Fruit fly (Drosophila melanogaster) whole organism, embryonic: ENCODE results near the gene Osi6.

Experiments
- Blimp-1 ChIP-seq: fragments of 200-800 bp; sonication (Bioruptor generic); optimal IDR thresholded peaks from 3 replicates; lab custom pipeline; 2018; ENCODE audit warnings: missing biosample characterization, missing genetic modification characterization, mild to moderate bottlenecking, moderate library complexity, missing genetic modification reagents
- BtbVII ChIP-seq: fragments of 200-800 bp; sonication (Bioruptor generic); optimal IDR thresholded peaks from 3 replicates; lab custom pipeline; 2017; ENCODE audit warnings: missing biosample characterization, mild to moderate bottlenecking, missing genetic modification characterization
- CG1024 ChIP-seq: fragments of 200-800 bp; sonication (Bioruptor generic); IDR thresholded peaks from 2 replicates; pipeline ENCODE4 v1.3.6; 2022; ENCODE audit warnings: missing biosample characterization, missing genetic modification characterization
- CG12236 ChIP-seq: fragments of 200-800 bp; sonication (Bioruptor generic); optimal IDR thresholded peaks from 2 replicates; lab custom pipeline; 2016; ENCODE audit warnings: missing biosample characterization, missing genetic modification characterization
- CG13775 ChIP-seq: fragments of 200-800 bp; sonication (Bioruptor generic); optimal IDR thresholded peaks from 3 replicates; lab custom pipeline; 2017; ENCODE audit warnings: missing biosample characterization, mild to moderate bottlenecking, missing genetic modification characterization
- CG13894 ChIP-seq: fragments of 200-800 bp; sonication (Bioruptor generic); optimal IDR thresholded peaks from 3 replicates; lab custom pipeline; 2018; ENCODE audit warnings: missing biosample characterization, mild to moderate bottlenecking, missing genetic modification characterization, moderate library complexity
- CG15073 ChIP-seq: fragments of 200-800 bp; sonication (Bioruptor generic); optimal IDR thresholded peaks from 2 replicates; lab custom pipeline; 2016; ENCODE audit warnings: missing biosample characterization, missing genetic modification characterization
- CG1529 ChIP-seq: fragments of 200-800 bp; sonication (Bioruptor generic); optimal IDR thresholded peaks from 3 replicates; lab custom pipeline; 2018; ENCODE audit warnings: missing biosample characterization, missing genetic modification characterization
- CG17361 ChIP-seq: fragments of 200-800 bp; sonication (Bioruptor generic); IDR thresholded peaks from 3 replicates; pipeline ENCODE4 v1.3.6; 2022; ENCODE audit warnings: missing biosample characterization, missing genetic modification characterization
- CG17385 ChIP-seq: fragments of 200-800 bp; sonication (Bioruptor generic); optimal IDR thresholded peaks from 3 replicates; lab custom pipeline; 2018; ENCODE audit warnings: missing biosample characterization, mild to moderate bottlenecking, missing genetic modification characterization
- CG2712 ChIP-seq: fragments of 200-800 bp; optimal IDR thresholded peaks from 3 replicates; lab custom pipeline; 2019; ENCODE audit warnings: missing biosample characterization, mild to moderate bottlenecking, missing genetic modification characterization, moderate library complexity
- CG30431 ChIP-seq: fragments of 200-800 bp; sonication (Bioruptor generic); optimal IDR thresholded peaks from 2 replicates; lab custom pipeline; 2017; ENCODE audit warnings: missing biosample characterization, missing genetic modification characterization
- CG31388 ChIP-seq: fragments of 200-800 bp; sonication (Bioruptor generic); optimal IDR thresholded peaks from 2 replicates; lab custom pipeline; 2016; ENCODE audit warnings: missing biosample characterization, missing genetic modification characterization
- CG4730 ChIP-seq: fragments of 200-800 bp; sonication (Bioruptor generic); IDR thresholded peaks from 2 replicates; pipeline ENCODE4 v1.3.6; 2022; ENCODE audit warnings: missing biosample characterization, missing genetic modification characterization
- CG4854 ChIP-seq: fragments of 200-800 bp; sonication (Bioruptor generic); optimal IDR thresholded peaks from 2 replicates; lab custom pipeline; 2016; ENCODE audit warnings: missing biosample characterization, missing genetic modification characterization, inconsistent platforms
- CG9215 ChIP-seq: fragments of 200-800 bp; sonication (Bioruptor generic); IDR thresholded peaks from 2 replicates; pipeline ENCODE4 v1.3.6; 2022; ENCODE audit warnings: missing biosample characterization, missing genetic modification characterization
- Dref ChIP-seq: fragments of 200-800 bp; sonication (Bioruptor generic); IDR thresholded peaks from 2 replicates; pipeline ENCODE4 v1.3.6; 2022; ENCODE audit warnings: missing biosample characterization, missing genetic modification characterization
- Ets65A ChIP-seq: fragments of 200-800 bp; sonication (Bioruptor generic); peaks from one replicate; lab custom pipeline; 2016; ENCODE audit warnings: missing biosample characterization, missing genetic modification characterization
- Gsc ChIP-seq: fragments of 200-800 bp; sonication (Bioruptor generic); IDR thresholded peaks from 2 replicates; pipeline ENCODE4 v1.3.6; 2022; ENCODE audit warnings: missing biosample characterization, missing genetic modification characterization
- Hand ChIP-seq: fragments of 200-800 bp; sonication (Bioruptor generic); optimal IDR thresholded peaks from 2 replicates; lab custom pipeline; 2017; ENCODE audit warnings: mild to moderate bottlenecking, missing biosample characterization, missing genetic modification reagents, missing genetic modification characterization
- NC2α ChIP-seq: fragments of 200-800 bp; sonication (Bioruptor generic); optimal IDR thresholded peaks from 2 replicates; lab custom pipeline; 2016; ENCODE audit warnings: missing biosample characterization, missing genetic modification characterization
- NFAT ChIP-seq: fragments of 200-800 bp; sonication (Bioruptor generic); IDR thresholded peaks from 2 replicates; pipeline ENCODE4 v1.3.6; 2022; ENCODE audit warnings: missing biosample characterization, missing genetic modification characterization
- Nf-YC ChIP-seq: fragments of 200-800 bp; optimal IDR thresholded peaks from 3 replicates; lab custom pipeline; 2019; ENCODE audit warnings: missing biosample characterization, mild to moderate bottlenecking, missing genetic modification characterization, moderate library complexity
- Optix ChIP-seq: fragments of 200-800 bp; sonication (Bioruptor generic); IDR thresholded peaks from 3 replicates; pipeline ENCODE4 v1.3.6; 2022; ENCODE audit warnings: missing biosample characterization, missing genetic modification characterization
- Pdp1 ChIP-seq, 2 experiments: fragments of 200-800 bp; sonication (Bioruptor generic); optimal IDR thresholded peaks; 3 replicates each; lab custom pipeline; 2016; ENCODE audit warnings: missing biosample characterization in 2 of 2, missing genetic modification characterization in 2 of 2, mild to moderate bottlenecking in 1 of 2, moderate library complexity in 1 of 2
- Ptx1 ChIP-seq: fragments of 200-800 bp; sonication (Bioruptor generic); IDR thresholded peaks from 2 replicates; pipeline ENCODE4 v1.3.6; 2022; ENCODE audit warnings: missing biosample characterization, missing genetic modification characterization
- Taf1 ChIP-seq: fragments of 200-800 bp; sonication (Bioruptor generic); IDR thresholded peaks from 2 replicates; pipeline ENCODE4 v1.3.6; 2022; ENCODE audit warnings: missing biosample characterization, missing genetic modification characterization
- al ChIP-seq: fragments of 200-800 bp; sonication (Bioruptor generic); IDR thresholded peaks from 2 replicates; pipeline ENCODE4 v1.3.6; 2022; ENCODE audit warnings: missing biosample characterization, missing genetic modification characterization
- amos ChIP-seq: fragments of 200-800 bp; sonication (Bioruptor generic); IDR thresholded peaks from 2 replicates; pipeline ENCODE4 v1.3.6; 2022; ENCODE audit warnings: missing biosample characterization, missing genetic modification characterization; ENCODE audit not compliant: partially characterized antibody
- bcd ChIP-seq: fragments of 200-800 bp; sonication (Bioruptor generic); optimal IDR thresholded peaks from 2 replicates; lab custom pipeline; 2017; ENCODE audit warnings: missing biosample characterization, mild to moderate bottlenecking, missing genetic modification characterization
- bowl ChIP-seq: fragments of 200-800 bp; sonication (Bioruptor generic); IDR thresholded peaks from 2 replicates; pipeline ENCODE4 v1.3.6; 2022; ENCODE audit warnings: missing biosample characterization, missing genetic modification characterization
- cad ChIP-seq: fragments of >200 bp; optimal IDR thresholded peaks from 2 replicates; lab custom pipeline; 2017; ENCODE audit warnings: missing biosample characterization, missing genetic modification characterization
- crol ChIP-seq: fragments of 200-800 bp; sonication (Bioruptor generic); IDR thresholded peaks from 2 replicates; pipeline ENCODE4 v1.3.6; 2022; ENCODE audit warnings: missing biosample characterization, missing genetic modification characterization
- cwo ChIP-seq: fragments of 200-800 bp; sonication (Bioruptor generic); optimal IDR thresholded peaks from 3 replicates; lab custom pipeline; 2017; ENCODE audit warnings: missing biosample characterization, missing genetic modification characterization, mild to moderate bottlenecking, moderate library complexity, missing genetic modification reagents
- dan ChIP-seq: fragments of 200-800 bp; sonication (Bioruptor generic); IDR thresholded peaks from 2 replicates; pipeline ENCODE4 v1.3.6; 2022; ENCODE audit warnings: missing biosample characterization, missing genetic modification characterization
- dysf ChIP-seq: fragments of 200-800 bp; sonication (Bioruptor generic); IDR thresholded peaks from 3 replicates; pipeline ENCODE4 v1.3.6; 2022; ENCODE audit warnings: missing biosample characterization, missing genetic modification characterization
- h ChIP-seq: fragments of >200 bp; optimal IDR thresholded peaks from 2 replicates; lab custom pipeline; 2017
- ind ChIP-seq: fragments of 200-800 bp; sonication (Bioruptor generic); optimal IDR thresholded peaks from 3 replicates; lab custom pipeline; 2016; ENCODE audit warnings: missing biosample characterization, missing genetic modification characterization
- kay ChIP-seq: fragments of 200-800 bp; sonication (Bioruptor generic); optimal IDR thresholded peaks from 2 replicates; lab custom pipeline; 2016; ENCODE audit warnings: missing biosample characterization, missing genetic modification characterization
- nmo ChIP-seq: fragments of 200-800 bp; sonication (Bioruptor generic); optimal IDR thresholded peaks from 2 replicates; lab custom pipeline; 2018; ENCODE audit warnings: missing biosample characterization, mild to moderate bottlenecking, missing genetic modification characterization, moderate library complexity
- odd ChIP-seq: fragments of 200-800 bp; sonication (Bioruptor generic); optimal IDR thresholded peaks from 2 replicates; lab custom pipeline; 2017; ENCODE audit warnings: missing biosample characterization, mild to moderate bottlenecking, missing genetic modification characterization
- p53 ChIP-seq: fragments of 200-800 bp; sonication (Bioruptor generic); optimal IDR thresholded peaks from 2 replicates; lab custom pipeline; 2016; ENCODE audit warnings: missing biosample characterization, missing genetic modification characterization
- sens-2 ChIP-seq: fragments of 200-800 bp; sonication (Bioruptor generic); IDR thresholded peaks from 2 replicates; pipeline ENCODE4 v1.3.6; 2022; ENCODE audit warnings: missing biosample characterization, missing genetic modification characterization
- sima ChIP-seq: fragments of 200-800 bp; sonication (Bioruptor generic); optimal IDR thresholded peaks from 2 replicates; lab custom pipeline; 2016; ENCODE audit warnings: missing biosample characterization, missing genetic modification characterization
- sisA ChIP-seq: fragments of 200-800 bp; sonication (Bioruptor generic); IDR thresholded peaks from 2 replicates; pipeline ENCODE4 v1.3.6; 2022; ENCODE audit warnings: missing biosample characterization, missing genetic modification characterization
- so ChIP-seq: fragments of 200-800 bp; sonication (Bioruptor generic); IDR thresholded peaks from 3 replicates; pipeline ENCODE4 v1.3.6; 2022; ENCODE audit warnings: missing biosample characterization, missing genetic modification characterization
- tll ChIP-seq, 2 experiments: fragments of 200-800 bp in 1 of 2; fragments of >200 bp in 1 of 2; sonication (Bioruptor generic) in 1 of 2; optimal IDR thresholded peaks; 2 replicates each; lab custom pipeline; 2017 to 2019; ENCODE audit warnings: missing biosample characterization in 2 of 2, missing genetic modification characterization in 2 of 2, mild to moderate bottlenecking in 1 of 2, moderate library complexity in 1 of 2
- unpg ChIP-seq: fragments of 200-800 bp; sonication (Bioruptor generic); optimal IDR thresholded peaks from 3 replicates; lab custom pipeline; 2018; ENCODE audit warnings: missing biosample characterization, mild to moderate bottlenecking, missing genetic modification characterization, moderate library complexity
- vnd ChIP-seq: fragments of 200-800 bp; sonication (Bioruptor generic); IDR thresholded peaks from 3 replicates; pipeline ENCODE4 v1.3.6; 2022; ENCODE audit warnings: missing biosample characterization, missing genetic modification characterization; ENCODE audit not compliant: partially characterized antibody

The Osi6 gene

DNA sequence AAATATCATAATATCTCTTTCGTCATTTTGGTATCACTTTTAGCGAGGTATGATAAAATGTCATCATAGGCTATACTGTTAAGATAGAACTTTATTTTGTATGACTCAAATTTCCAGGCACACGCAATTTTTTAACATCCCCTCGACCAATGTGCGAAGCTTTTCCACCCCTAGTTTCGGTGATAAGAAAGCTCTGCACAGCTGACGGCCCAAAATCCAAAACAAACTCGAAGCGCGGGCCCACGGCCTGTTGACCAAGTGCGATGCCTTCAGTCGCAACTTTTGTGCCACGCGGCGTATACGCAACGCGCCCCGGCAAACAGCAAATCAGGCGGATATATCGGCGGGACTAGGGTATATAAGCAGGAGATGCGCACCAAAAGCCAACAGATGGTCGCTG lies 47.5 kb upstream of the Osi6 start, which contains the start of gene NPFR (continued):
- TF ChIP-seq CG13894 (tag; lab: Kevin White, UChicago) (peak; percentile 36), sens-2 (GFP tag; lab: Robert Waterston, UW) (no peak), Taf1 (GFP tag; lab: Robert Waterston, UW) (no peak), kay (GFP tag; lab: Kevin White, UChicago) (no peak)

- TF ChIP-seq Pdp1 (GFP tag; optimal IDR thresholded peaks at IDR 0.05; lab: Kevin White, UChicago) (peak in 1 of 2 experiments; percentile 49), cwo (no peak), CG1024 (GFP tag; lab: Robert Waterston, UW) (no peak), CG4730 (GFP tag; lab: Robert Waterston, UW) (no peak), Blimp-1 (GFP tag; lab: Kevin White, UChicago) (peak; percentile 51), tll (GFP tag; optimal IDR thresholded peaks at IDR 0.05; lab: Kevin White, UChicago) (no peak), NFAT (no peak), odd (GFP tag; lab: Kevin White, UChicago) (no peak), CG4854 (GFP tag; lab: Kevin White, UChicago) (no peak), Ets65A (GFP tag; lab: Kevin White, UChicago) (peak; percentile 64)
- TF ChIP-seq, all 482 proteins: peak for 3
These were observed 38.1 kb upstream of the Osi6 start for dm6 chr3R:6196416-6196815.

- peak; percentile 79 for TF ChIP-seq Ptx1
- TF ChIP-seq CG4854 (GFP tag; lab: Kevin White, UChicago) = no peak
- peak; percentile 68 for TF ChIP-seq unpg (GFP tag; lab: Kevin White, UChicago)
- TF ChIP-seq Hand (GFP tag; lab: Kevin White, UChicago) = no peak
- TF ChIP-seq Gsc (GFP tag; lab: Robert Waterston, UW) = no peak
- TF ChIP-seq cad (GFP tag; lab: Kevin White, UChicago) = no peak
- peak; percentile 83 for TF ChIP-seq so (GFP tag; lab: Robert Waterston, UW)
- no peak for TF ChIP-seq dan (GFP tag; lab: Robert Waterston, UW)
- peak; percentile 42 for TF ChIP-seq CG1529 (GFP tag; lab: Kevin White, UChicago)
- no peak for TF ChIP-seq vnd (GFP tag; lab: Robert Waterston, UW)
- TF ChIP-seq Nf-YC = no peak
- no peak for TF ChIP-seq crol (GFP tag; lab: Robert Waterston, UW)
- TF ChIP-seq ind (GFP tag; lab: Kevin White, UChicago) = peak; percentile 36
- TF ChIP-seq CG9215 (GFP tag; lab: Robert Waterston, UW) = no peak
- TF ChIP-seq CG2712 (tag; lab: Kevin White, UChicago) = peak; percentile 73
- no peak for TF ChIP-seq BtbVII (GFP tag; lab: Kevin White, UChicago)
- peak; percentile 39 for TF ChIP-seq CG17385 (GFP tag; lab: Kevin White, UChicago)
- peak; percentile 56 for TF ChIP-seq nmo
- no peak for TF ChIP-seq NC2α (GFP tag; lab: Kevin White, UChicago)
- no peak for TF ChIP-seq CG12236
- no peak for TF ChIP-seq CG31388 (GFP tag; lab: Kevin White, UChicago)
- TF ChIP-seq h (lab: Kevin White, UChicago) = no peak
- TF ChIP-seq Optix (GFP tag; lab: Robert Waterston, UW) = no peak
- TF ChIP-seq amos (GFP tag; lab: Robert Waterston, UW) = no peak
- peak; percentile 66 for TF ChIP-seq dysf (GFP tag; lab: Robert Waterston, UW)
- no peak for TF ChIP-seq sima (GFP tag; lab: Kevin White, UChicago)
- TF ChIP-seq bcd = peak; percentile 59
- no peak for TF ChIP-seq bowl
- TF ChIP-seq CG13775 = no peak
- TF ChIP-seq CG30431 (GFP tag; lab: Kevin White, UChicago) = no peak
- TF ChIP-seq Dref (GFP tag; lab: Robert Waterston, UW) = no peak
- TF ChIP-seq CG17361 (GFP tag; lab: Robert Waterston, UW) = peak; percentile 47; the same call in 1 of the 3 replicates
- TF ChIP-seq CG15073 (GFP tag; lab: Kevin White, UChicago) = no peak
- peak; percentile 73 for TF ChIP-seq sisA (GFP tag; lab: Robert Waterston, UW)
- TF ChIP-seq p53 (GFP tag; lab: Kevin White, UChicago) = no peak
- peak; percentile 22; the same call in 1 of the 2 replicates for TF ChIP-seq al (GFP tag; lab: Robert Waterston, UW)
- TF ChIP-seq Taf1 (GFP tag; lab: Robert Waterston, UW) = no peak
These were observed 36.0 kb upstream of the Osi6 start, which contains the start of gene Osi24 for dm6 chr3R:6198488-6198892. Gene Osi24, plus strand, starts transcription at chr3R:6198811.
